Fruit fly (Drosophila melanogaster) whole organism, embryonic: ENCODE data around the gene teq.

Source experiments
- B-H2 ChIP-seq: fragments of 200-800 bp; sonication (Bioruptor generic); optimal IDR thresholded peaks from 2 replicates; lab custom pipeline; 2018; ENCODE audit warnings: missing biosample characterization, mild to moderate bottlenecking, missing genetic modification characterization
- CG10543 ChIP-seq: fragments of 200-800 bp; sonication (Bioruptor generic); optimal IDR thresholded peaks from 3 replicates; lab custom pipeline; 2017; ENCODE audit warnings: missing biosample characterization, mild to moderate bottlenecking, missing genetic modification characterization, moderate library complexity
- CG12769 ChIP-seq: fragments of 200-800 bp; sonication (Bioruptor generic); optimal IDR thresholded peaks from 2 replicates; lab custom pipeline; 2019; ENCODE audit warnings: missing biosample characterization, mild to moderate bottlenecking, missing genetic modification characterization, moderate library complexity
- CG15514 ChIP-seq: fragments of 200-800 bp; sonication (Bioruptor generic); optimal IDR thresholded peaks from 3 replicates; lab custom pipeline; 2017; ENCODE audit warnings: missing biosample characterization, missing genetic modification characterization, mild to moderate bottlenecking, moderate library complexity, missing genetic modification reagents
- CG34376 ChIP-seq: fragments of 200-800 bp; sonication (Bioruptor generic); optimal IDR thresholded peaks from 2 replicates; lab custom pipeline; 2018; ENCODE audit warnings: missing biosample characterization, mild to moderate bottlenecking, missing genetic modification characterization
- CG4730 ChIP-seq: fragments of 200-800 bp; sonication (Bioruptor generic); IDR thresholded peaks from 2 replicates; pipeline ENCODE4 v1.3.6; 2022; ENCODE audit warnings: missing biosample characterization, missing genetic modification characterization
- CG9437 ChIP-seq: fragments of 200-800 bp; sonication (Bioruptor generic); optimal IDR thresholded peaks from 2 replicates; lab custom pipeline; 2018; ENCODE audit warnings: missing biosample characterization, mild to moderate bottlenecking, missing genetic modification characterization
- CG9932 ChIP-seq: fragments of 200-800 bp; sonication (Bioruptor generic); IDR thresholded peaks from 2 replicates; pipeline ENCODE4 v1.3.6; 2022; ENCODE audit warnings: missing biosample characterization, missing genetic modification characterization
- CrebB ChIP-seq: fragments of 200-800 bp; sonication (Bioruptor generic); optimal IDR thresholded peaks from 3 replicates; lab custom pipeline; 2018; ENCODE audit warnings: missing biosample characterization, mild to moderate bottlenecking, missing genetic modification characterization
- Deaf1 ChIP-seq: fragments of 200-800 bp; optimal IDR thresholded peaks from 3 replicates; lab custom pipeline; 2019; ENCODE audit warnings: missing biosample characterization, mild to moderate bottlenecking, missing genetic modification characterization, moderate library complexity
- ERR ChIP-seq: fragments of 200-800 bp; sonication (Bioruptor generic); optimal IDR thresholded peaks from 2 replicates; lab custom pipeline; 2016; ENCODE audit warnings: missing biosample characterization, missing genetic modification characterization
- GATAe ChIP-seq: fragments of 200-800 bp; sonication (Bioruptor generic); conservative IDR thresholded peaks from 2 replicates; pipeline ENCODE4 v1.3.6; 2022; ENCODE audit warnings: missing biosample characterization, missing genetic modification characterization
- HLH54F ChIP-seq: fragments of 200-800 bp; sonication (Bioruptor generic); optimal IDR thresholded peaks from 3 replicates; lab custom pipeline; 2016; ENCODE audit warnings: missing biosample characterization, missing genetic modification characterization
- Hey ChIP-seq: fragments of 200-800 bp; sonication (Bioruptor generic); optimal IDR thresholded peaks from 3 replicates; lab custom pipeline; 2018; ENCODE audit warnings: missing biosample characterization, mild to moderate bottlenecking, missing genetic modification characterization
- HmgZ ChIP-seq: fragments of 200-800 bp; sonication (Bioruptor generic); optimal IDR thresholded peaks from 2 replicates; lab custom pipeline; 2018; ENCODE audit warnings: missing biosample characterization, mild to moderate bottlenecking, missing genetic modification characterization
- Hmr ChIP-seq: fragments of 200-800 bp; sonication (Bioruptor generic); optimal IDR thresholded peaks from 3 replicates; lab custom pipeline; 2017; ENCODE audit warnings: mild to moderate bottlenecking, missing biosample characterization, missing genetic modification reagents, missing genetic modification characterization
- Jarid2 ChIP-seq: fragments of 200-800 bp; sonication (Bioruptor generic); optimal IDR thresholded peaks from 3 replicates; lab custom pipeline; 2017; ENCODE audit warnings: mild to moderate bottlenecking, missing biosample characterization, missing genetic modification reagents, missing genetic modification characterization
- Lhr ChIP-seq: fragments of 200-800 bp; sonication (Bioruptor generic); optimal IDR thresholded peaks from 3 replicates; lab custom pipeline; 2017; ENCODE audit warnings: mild to moderate bottlenecking, missing biosample characterization, missing genetic modification reagents, missing genetic modification characterization
- Med ChIP-seq: fragments of 200-800 bp; sonication (Bioruptor generic); peaks from one replicate; lab custom pipeline; 2016; ENCODE audit warnings: missing biosample characterization, missing genetic modification characterization, mild to moderate bottlenecking, inconsistent platforms, moderate library complexity
- Pdp1 ChIP-seq, 2 experiments: fragments of 200-800 bp; sonication (Bioruptor generic); optimal IDR thresholded peaks; 3 replicates each; lab custom pipeline; 2016; ENCODE audit warnings: missing biosample characterization in 2 of 2, missing genetic modification characterization in 2 of 2, mild to moderate bottlenecking in 1 of 2, moderate library complexity in 1 of 2
- Scr ChIP-seq: fragments of 200-800 bp; sonication (Bioruptor generic); IDR thresholded peaks from 2 replicates; pipeline ENCODE4 v1.3.6; 2022; ENCODE audit warnings: missing biosample characterization, missing genetic modification characterization; ENCODE audit not compliant: partially characterized antibody
- Xrp1 ChIP-seq: fragments of 200-800 bp; sonication (Bioruptor generic); IDR thresholded peaks from 2 replicates; pipeline ENCODE4 v1.3.6; 2022; ENCODE audit warnings: missing biosample characterization, missing genetic modification characterization
- al ChIP-seq: fragments of 200-800 bp; sonication (Bioruptor generic); IDR thresholded peaks from 2 replicates; pipeline ENCODE4 v1.3.6; 2022; ENCODE audit warnings: missing biosample characterization, missing genetic modification characterization
- ara ChIP-seq: fragments of 200-800 bp; sonication (Bioruptor generic); IDR thresholded peaks from 2 replicates; pipeline ENCODE4 v1.3.6; 2022; ENCODE audit warnings: missing biosample characterization, missing genetic modification characterization
- bsh ChIP-seq, 2 experiments: fragments of 200-800 bp; sonication (Bioruptor generic); optimal IDR thresholded peaks; 2 replicates each; lab custom pipeline; 2017 to 2018; ENCODE audit warnings: mild to moderate bottlenecking in 2 of 2, missing biosample characterization in 2 of 2, missing genetic modification characterization in 2 of 2, moderate library complexity in 1 of 2
- cg ChIP-seq: fragments of 200-800 bp; sonication (Bioruptor generic); optimal IDR thresholded peaks from 3 replicates; lab custom pipeline; 2019; ENCODE audit warnings: missing biosample characterization, mild to moderate bottlenecking, missing genetic modification characterization, moderate library complexity
- chinmo ChIP-seq: fragments of 200-800 bp; sonication (Bioruptor generic); IDR thresholded peaks from 4 replicates; pipeline ENCODE4 v1.3.6; 2022; ENCODE audit warnings: missing biosample characterization, missing genetic modification characterization; ENCODE audit not compliant: partially characterized antibody
- dpn ChIP-seq, 2 experiments: fragments of 200-800 bp; sonication (Bioruptor generic); optimal IDR thresholded peaks; 3 replicates each; lab custom pipeline; 2016; ENCODE audit warnings: missing biosample characterization in 2 of 2, missing genetic modification characterization in 2 of 2
- eve ChIP-seq, 2 experiments: fragments of >200 bp; optimal IDR thresholded peaks; 2 replicates each; lab custom pipeline; 2017; ENCODE audit warnings: missing biosample characterization in 2 of 2, missing genetic modification characterization in 2 of 2
- exex ChIP-seq: fragments of 200-800 bp; sonication (Bioruptor generic); optimal IDR thresholded peaks from 4 replicates; lab custom pipeline; 2018; ENCODE audit warnings: missing biosample characterization, mild to moderate bottlenecking, missing genetic modification characterization, moderate library complexity
- gem ChIP-seq: fragments of 200-800 bp; sonication (Bioruptor generic); optimal IDR thresholded peaks from 2 replicates; lab custom pipeline; 2019; ENCODE audit warnings: missing biosample characterization, mild to moderate bottlenecking, missing genetic modification characterization, moderate library complexity
- grn ChIP-seq: fragments of 200-800 bp; sonication (Bioruptor generic); optimal IDR thresholded peaks from 3 replicates; lab custom pipeline; 2017; ENCODE audit warnings: missing biosample characterization, missing genetic modification characterization
- klu ChIP-seq: fragments of 200-800 bp; sonication (Bioruptor generic); IDR thresholded peaks from 2 replicates; pipeline ENCODE4 v1.3.6; 2022; ENCODE audit warnings: missing biosample characterization, missing genetic modification characterization
- lab ChIP-seq: fragments of 200-800 bp; sonication (Bioruptor generic); optimal IDR thresholded peaks from 3 replicates; lab custom pipeline; 2017; ENCODE audit warnings: missing biosample characterization, missing genetic modification characterization, mild to moderate bottlenecking, moderate library complexity, missing genetic modification reagents
- lilli ChIP-seq: fragments of 200-800 bp; sonication (Bioruptor generic); optimal IDR thresholded peaks from 3 replicates; lab custom pipeline; 2016; ENCODE audit warnings: missing biosample characterization, missing genetic modification characterization
- lmd ChIP-seq: fragments of 200-800 bp; sonication (Bioruptor generic); IDR thresholded peaks from 2 replicates; pipeline ENCODE4 v1.3.6; 2022; ENCODE audit warnings: missing biosample characterization, missing genetic modification characterization
- nau ChIP-seq: fragments of 200-800 bp; sonication (Bioruptor generic); optimal IDR thresholded peaks from 3 replicates; lab custom pipeline; 2017; ENCODE audit warnings: missing biosample characterization, mild to moderate bottlenecking, missing genetic modification characterization, missing genetic modification reagents
- pan ChIP-seq, 4 experiments: fragments of >200 bp in 3 of 4; fragments of 200-800 bp in 1 of 4; sonication (Bioruptor generic) in 1 of 4; optimal IDR thresholded peaks in 3 of 4; IDR thresholded peaks in 1 of 4; 2 replicates each; pipeline versions ENCODE4 v1.3.6 to Lab custom; 2017 to 2022; ENCODE audit warnings: missing biosample characterization in 2 of 4, missing genetic modification characterization in 2 of 4, mixed read lengths in 1 of 4
- prd ChIP-seq, 3 experiments: fragments of >200 bp in 2 of 3; fragments of 200-800 bp in 1 of 3; sonication (Bioruptor generic) in 1 of 3; optimal IDR thresholded peaks in 2 of 3; IDR thresholded peaks in 1 of 3; 2 replicates in 2 of 3; 3 replicates in 1 of 3; pipeline versions ENCODE4 v1.3.6 to Lab custom; 2017 to 2022; ENCODE audit warnings: missing biosample characterization in 1 of 3, missing genetic modification characterization in 1 of 3
- psq ChIP-seq: fragments of 200-800 bp; sonication (Bioruptor generic); optimal IDR thresholded peaks from 2 replicates; lab custom pipeline; 2017; ENCODE audit warnings: missing biosample characterization, missing genetic modification characterization
- ro ChIP-seq: fragments of 200-800 bp; sonication (Bioruptor generic); IDR thresholded peaks from 2 replicates; pipeline ENCODE4 v1.3.6; 2022; ENCODE audit warnings: missing biosample characterization, missing genetic modification characterization
- sqz ChIP-seq: fragments of 200-800 bp; sonication (Bioruptor generic); optimal IDR thresholded peaks from 3 replicates; lab custom pipeline; 2018; ENCODE audit warnings: missing biosample characterization, mild to moderate bottlenecking, missing genetic modification characterization
- ssp ChIP-seq: fragments of 200-800 bp; sonication (Bioruptor generic); IDR thresholded peaks from 2 replicates; pipeline ENCODE4 v1.3.6; 2022; ENCODE audit warnings: missing biosample characterization, missing genetic modification characterization
- sug ChIP-seq: fragments of 200-800 bp; optimal IDR thresholded peaks from 2 replicates; lab custom pipeline; 2019; ENCODE audit warnings: missing biosample characterization, mild to moderate bottlenecking, missing genetic modification characterization, moderate library complexity
- twi ChIP-seq: fragments of 200-800 bp; optimal IDR thresholded peaks from 2 replicates; lab custom pipeline; 2019; ENCODE audit warnings: missing biosample characterization, mild to moderate bottlenecking, missing genetic modification characterization, moderate library complexity

The teq gene

DNA sequence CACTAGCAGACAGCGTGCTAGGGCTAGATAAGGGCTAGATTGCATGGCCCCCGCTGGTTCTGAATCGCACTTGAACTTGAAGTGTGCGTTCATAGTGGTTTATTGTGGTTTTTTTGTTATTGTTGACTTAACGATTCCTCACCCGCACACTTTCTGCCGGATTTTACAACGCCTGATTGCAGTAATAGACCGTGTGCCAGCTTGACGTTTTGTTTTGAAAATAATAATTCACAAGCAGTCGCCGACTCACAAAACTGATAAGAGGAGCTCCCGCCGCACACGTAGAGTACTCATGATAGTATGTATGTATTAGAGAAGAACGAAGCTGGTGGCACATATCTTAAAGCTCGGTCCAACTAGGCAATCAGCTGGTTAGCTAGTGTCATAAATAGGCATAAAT is 21.3 kb downstream of the teq start (continued):
- no peak for TF ChIP-seq HLH54F (GFP tag; lab: Kevin White, UChicago)

DNA sequence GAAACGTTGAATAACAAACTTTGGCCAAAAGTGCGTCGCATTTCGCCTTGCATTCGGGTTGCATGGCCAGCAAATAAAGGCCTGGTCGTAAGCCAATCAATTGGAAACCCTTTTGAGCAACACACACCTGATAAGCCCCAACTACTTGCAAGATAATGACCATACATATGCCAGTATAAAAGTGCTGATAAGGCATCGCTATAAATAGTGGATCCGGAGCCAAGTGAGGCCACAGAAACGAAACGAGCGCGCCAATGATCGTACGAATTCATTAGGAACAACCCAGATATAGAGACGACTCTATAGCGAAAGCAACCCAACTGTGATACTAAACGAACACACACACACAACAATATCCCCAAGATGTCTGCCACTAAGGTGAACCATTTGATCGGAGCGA is 22.2 kb downstream of the teq start, which contains the start of gene CG13315:
TSS of gene CG13315 (plus strand) at position 230 of the 400 bp plus-strand sequence.
- 0 out of 4 replicates have a peak, but pooled peaks have one; percentile 44 for TF ChIP-seq chinmo
- peak; percentile 22 for TF ChIP-seq B-H2 (GFP tag; lab: Kevin White, UChicago)
- TF ChIP-seq ssp: no peak
- peak; percentile 13 for TF ChIP-seq Hmr (GFP tag; lab: Kevin White, UChicago)
- no peak for TF ChIP-seq prd (optimal IDR thresholded peaks at IDR 0.05; lab: Kevin White, UChicago)
- TF ChIP-seq prd (GFP tag; IDR thresholded peaks at IDR 0.05; lab: Robert Waterston, UW): no peak
- TF ChIP-seq lab (GFP tag; lab: Kevin White, UChicago): peak; percentile 37
- TF ChIP-seq sug (tag; lab: Kevin White, UChicago): peak; percentile 70
- no peak for TF ChIP-seq eve (GFP tag; optimal IDR thresholded peaks at IDR 0.05; lab: Kevin White, UChicago)
- peak; percentile 77 for TF ChIP-seq CG34376 (GFP tag; lab: Kevin White, UChicago)
- TF ChIP-seq lilli (GFP tag; lab: Kevin White, UChicago): peak; percentile 27
- TF ChIP-seq ro (GFP tag; lab: Robert Waterston, UW): no peak
- peak in 1 of 2 experiments; percentile 1 for TF ChIP-seq Pdp1 (GFP tag; optimal IDR thresholded peaks at IDR 0.05; lab: Kevin White, UChicago)
- peak; percentile 16 for TF ChIP-seq Hey (tag; lab: Kevin White, UChicago)
- TF ChIP-seq Jarid2 (GFP tag; lab: Kevin White, UChicago): peak; percentile 35
- TF ChIP-seq grn (GFP tag; lab: Kevin White, UChicago): peak; percentile 43
- peak; percentile 69 for TF ChIP-seq CG10543 (GFP tag; lab: Kevin White, UChicago)
- peak; percentile 54 for TF ChIP-seq exex (tag; lab: Kevin White, UChicago)
- TF ChIP-seq CG9932: 0 out of 2 replicates have a peak, but pooled peaks have one; percentile 22
- TF ChIP-seq lmd (GFP tag; lab: Robert Waterston, UW): no peak
- 0 out of 2 replicates have a peak, but pooled peaks have one; percentile 21 for TF ChIP-seq al
- peak; percentile 9 for TF ChIP-seq CrebB (tag; lab: Kevin White, UChicago)
- TF ChIP-seq GATAe: peak; percentile 66
- peak; percentile 57 for TF ChIP-seq HmgZ (tag; lab: Kevin White, UChicago)
- peak; percentile 35 for TF ChIP-seq Deaf1 (tag; lab: Kevin White, UChicago)
- no peak for TF ChIP-seq CG9437 (GFP tag; lab: Kevin White, UChicago)
- no peak for TF ChIP-seq Lhr (GFP tag; lab: Kevin White, UChicago)
- peak; percentile 0 for TF ChIP-seq CG15514
- peak; percentile 73 for TF ChIP-seq Med (GFP tag; lab: Kevin White, UChicago)

DNA sequence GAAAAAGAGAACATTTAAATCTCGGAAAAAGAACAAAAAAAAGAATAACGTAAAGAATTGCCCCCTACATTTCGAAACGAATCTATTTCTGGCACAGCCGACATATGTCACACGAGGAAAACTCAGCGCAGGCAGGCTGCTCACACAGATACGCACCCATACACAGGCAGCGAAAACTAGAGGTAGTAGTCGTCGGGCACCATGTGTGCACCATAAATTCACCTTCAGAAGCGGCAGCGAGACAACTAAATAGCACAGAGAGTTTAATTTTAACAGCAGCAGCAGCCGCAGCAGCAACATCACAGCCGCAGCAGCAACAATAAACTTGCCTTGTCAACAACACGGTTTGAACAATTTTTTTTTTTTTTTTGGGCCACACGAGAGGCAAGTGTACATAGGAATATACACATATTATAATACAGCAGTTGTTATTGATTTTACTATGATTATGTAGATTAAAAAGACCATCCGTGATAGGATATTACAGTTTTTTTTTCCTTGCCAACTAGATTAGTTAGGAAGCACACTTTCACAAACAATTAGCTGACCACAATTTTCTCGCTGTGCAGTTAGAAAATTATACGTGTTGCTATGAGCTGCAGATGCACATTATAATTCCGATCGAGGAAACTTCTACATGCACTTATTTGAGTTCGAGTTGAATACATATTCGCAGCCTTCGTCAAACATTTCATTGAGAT is 39.3 kb downstream of the teq start:
- TF ChIP-seq chinmo (0 out of 4 replicates have a peak, but pooled peaks have one; percentile 63), Scr (no peak), ERR (GFP tag; lab: Kevin White, UChicago) (no peak), nau (GFP tag; lab: Kevin White, UChicago) (peak; percentile 86), CG4730 (GFP tag; lab: Robert Waterston, UW) (no peak), dpn (GFP tag; optimal IDR thresholded peaks at IDR 0.05; lab: Kevin White, UChicago) (no peak), sqz (peak; percentile 6), Med (GFP tag; lab: Kevin White, UChicago) (peak; percentile 46), pan (optimal IDR thresholded peaks at IDR 0.05; lab: Kevin White, UChicago) (no peak), pan (GFP tag; optimal IDR thresholded peaks at IDR 0.05 in 1 of 2, IDR thresholded peaks at IDR 0.05 in 1 of 2) (no peak), bsh (GFP tag; optimal IDR thresholded peaks at IDR 0.05; lab: Kevin White, UChicago) (peak in 1 of 2 experiments; percentile 6), Xrp1 (GFP tag; lab: Robert Waterston, UW) (0 out of 2 replicates have a peak, but pooled peaks have one; percentile 17), cg (GFP tag; lab: Kevin White, UChicago) (peak; percentile 53), psq (no peak), twi (peak; percentile 99), gem (tag; lab: Kevin White, UChicago) (peak; percentile 14), ara (peak; percentile 33; the same call in 1 of the 2 replicates), klu (GFP tag; lab: Robert Waterston, UW) (no peak), CG12769 (tag; lab: Kevin White, UChicago) (peak; percentile 33)
